Worm (Caenorhabditis elegans) whole organism, L4 larva: Measurements from ENCODE around the gene D1054.8.

ENCODE experiments used
- F44E2.7 ChIP-seq: fragments of 200-800 bp; sonication (Bioruptor generic); IDR thresholded peaks from 2 replicates; pipeline ENCODE4 v2.1.2; 2022; ENCODE audit warnings: missing genetic modification characterization, missing compliant biosample characterization
- T20F7.1 ChIP-seq: fragments of 200-800 bp; sonication (Bioruptor generic); optimal IDR thresholded peaks from 2 replicates; lab custom pipeline; 2018; ENCODE audit warnings: mild to moderate bottlenecking, missing genetic modification characterization, missing compliant biosample characterization
- Y75B8A.6 ChIP-seq: fragments of 200-800 bp; sonication (Bioruptor generic); IDR thresholded peaks from 2 replicates; pipeline ENCODE4 v1.3.6; 2022; ENCODE audit warnings: missing genetic modification reagents, missing genetic modification characterization, missing compliant biosample characterization
- ama-1 ChIP-seq: fragments of 150-350 bp; optimal IDR thresholded peaks from 2 replicates; lab custom pipeline; 2014; ENCODE audit warnings: inconsistent platforms, mixed read lengths
- ceh-20 ChIP-seq: fragments of 200-800 bp; sonication (Bioruptor generic); IDR thresholded peaks from 2 replicates; pipeline ENCODE4 v1.3.6; 2022; ENCODE audit warnings: missing genetic modification reagents, missing genetic modification characterization, missing compliant biosample characterization
- cey-2 ChIP-seq: sonication (generic microtip); optimal IDR thresholded peaks from 3 replicates; lab custom pipeline; 2017; ENCODE audit warnings: missing genetic modification characterization, mild to moderate bottlenecking, missing compliant biosample characterization, antibody characterized with exemption, borderline replicate concordance; ENCODE audit not compliant: insufficient read depth
- daf-16 ChIP-seq, 3 experiments: sonication (generic microtip); optimal IDR thresholded peaks; 2 replicates each; lab custom pipeline; 2016 to 2017; ENCODE audit warnings: missing genetic modification characterization in 3 of 3, missing genetic modification reagents in 3 of 3, mild to moderate bottlenecking in 2 of 3, missing compliant biosample characterization in 2 of 3, missing biosample characterization in 1 of 3, moderate library complexity in 1 of 3
- daf-8 ChIP-seq: fragments of 200-800 bp; sonication (Bioruptor generic); IDR thresholded peaks from 2 replicates; pipeline ENCODE4 v1.3.6; 2022; ENCODE audit warnings: missing genetic modification characterization, missing compliant biosample characterization
- dmd-6 ChIP-seq: fragments of 200-800 bp; sonication (Bioruptor generic); IDR thresholded peaks from 2 replicates; pipeline ENCODE4 v1.3.6; 2022; ENCODE audit warnings: missing genetic modification reagents, missing genetic modification characterization, missing compliant biosample characterization
- dve-1 ChIP-seq: sonication (generic microtip); optimal IDR thresholded peaks from 2 replicates; lab custom pipeline; 2017; ENCODE audit warnings: antibody characterized with exemption, mild to moderate bottlenecking, missing genetic modification characterization, missing compliant biosample characterization; ENCODE audit not compliant: insufficient read depth
- fos-1 ChIP-seq: fragments of 150-350 bp; optimal IDR thresholded peaks from 2 replicates; lab custom pipeline; 2014; ENCODE audit warnings: missing biosample characterization, missing genetic modification characterization
- hlh-11 ChIP-seq: fragments of 200-800 bp; sonication (Bioruptor generic); optimal IDR thresholded peaks from 2 replicates; lab custom pipeline; 2018; ENCODE audit warnings: mild to moderate bottlenecking, missing genetic modification characterization, missing compliant biosample characterization
- hlh-30 ChIP-seq: sonication (generic microtip); optimal IDR thresholded peaks from 2 replicates; lab custom pipeline; 2017; ENCODE audit warnings: antibody characterized with exemption, mild to moderate bottlenecking, missing genetic modification characterization, missing compliant biosample characterization; ENCODE audit not compliant: insufficient read depth
- lin-1 ChIP-seq: fragments of 200-800 bp; sonication (Bioruptor generic); IDR thresholded peaks from 2 replicates; pipeline ENCODE4 v1.3.6; 2022; ENCODE audit warnings: missing genetic modification reagents, missing genetic modification characterization, missing compliant biosample characterization
- lin-13 ChIP-seq: fragments of 150-350 bp; optimal IDR thresholded peaks from 2 replicates; lab custom pipeline; 2014; ENCODE audit warnings: missing biosample characterization, missing genetic modification reagents, missing genetic modification characterization
- lin-38 ChIP-seq: fragments of 200-800 bp; sonication (Bioruptor generic); IDR thresholded peaks from 2 replicates; pipeline ENCODE4 v1.3.6; 2022; ENCODE audit warnings: missing genetic modification reagents, missing genetic modification characterization, missing compliant biosample characterization
- lin-39 ChIP-seq: fragments of 150-350 bp; optimal IDR thresholded peaks from 2 replicates; lab custom pipeline; 2014; ENCODE audit warnings: missing biosample characterization, missing genetic modification reagents, missing genetic modification characterization
- lir-3 ChIP-seq: sonication (generic microtip); optimal IDR thresholded peaks from 2 replicates; lab custom pipeline; 2016; ENCODE audit warnings: mild to moderate bottlenecking, missing genetic modification characterization, missing compliant biosample characterization
- madf-5 ChIP-seq, 2 experiments: fragments of 200-800 bp; sonication (Bioruptor generic); IDR thresholded peaks; 2 replicates each; pipeline ENCODE4 v1.3.6; 2022; ENCODE audit warnings: missing compliant biosample characterization in 2 of 2, missing genetic modification characterization in 2 of 2
- mdl-1 ChIP-seq, 2 experiments: fragments of 150-350 bp in 1 of 2; sonication (generic microtip) in 1 of 2; optimal IDR thresholded peaks; 2 replicates each; lab custom pipeline; 2014 to 2017; ENCODE audit warnings: missing biosample characterization in 2 of 2, missing genetic modification characterization in 2 of 2
- mdt-29 ChIP-seq: fragments of 200-800 bp; sonication (Bioruptor generic); IDR thresholded peaks from 2 replicates; pipeline ENCODE4 v1.3.6; 2022; ENCODE audit warnings: missing genetic modification reagents, missing genetic modification characterization, missing compliant biosample characterization
- mep-1 ChIP-seq: fragments of 150-350 bp; sonication (generic microtip); optimal IDR thresholded peaks from 3 replicates; lab custom pipeline; 2014; ENCODE audit warnings: missing biosample characterization, missing genetic modification characterization
- mxl-3 ChIP-seq: fragments of 200-800 bp; sonication (Bioruptor generic); optimal IDR thresholded peaks from 2 replicates; lab custom pipeline; 2018; ENCODE audit warnings: mild to moderate bottlenecking, missing genetic modification characterization, missing compliant biosample characterization
- nhr-102 ChIP-seq: sonication (generic microtip); optimal IDR thresholded peaks from 2 replicates; lab custom pipeline; 2016; ENCODE audit warnings: mild to moderate bottlenecking, missing genetic modification characterization, moderate library complexity, missing compliant biosample characterization
- nhr-25 ChIP-seq: sonication (generic microtip); optimal IDR thresholded peaks from 2 replicates; lab custom pipeline; 2017; ENCODE audit warnings: missing genetic modification characterization, mild to moderate bottlenecking, missing compliant biosample characterization, antibody characterized with exemption, moderate library complexity, borderline replicate concordance; ENCODE audit not compliant: insufficient read depth
- nhr-28 ChIP-seq: fragments of 150-350 bp; optimal IDR thresholded peaks from 2 replicates; lab custom pipeline; 2014; ENCODE audit warnings: missing biosample characterization, missing genetic modification characterization
- nhr-41 ChIP-seq: fragments of 200-800 bp; sonication (Bioruptor generic); IDR thresholded peaks from 2 replicates; pipeline ENCODE4 v1.3.6; 2022; ENCODE audit warnings: missing genetic modification reagents, missing genetic modification characterization, missing compliant biosample characterization
- nhr-48 ChIP-seq: sonication (generic microtip); optimal IDR thresholded peaks from 2 replicates; lab custom pipeline; 2016; ENCODE audit warnings: mild to moderate bottlenecking, missing genetic modification characterization, missing compliant biosample characterization
- nhr-77 ChIP-seq: fragments of 150-350 bp; optimal IDR thresholded peaks from 2 replicates; lab custom pipeline; 2014; ENCODE audit warnings: missing biosample characterization, missing genetic modification characterization
- php-3 ChIP-seq: fragments of 200-800 bp; sonication (Bioruptor generic); IDR thresholded peaks from 2 replicates; pipeline ENCODE4 v1.3.6; 2022; ENCODE audit warnings: missing genetic modification reagents, missing genetic modification characterization, missing compliant biosample characterization
- pqm-1 ChIP-seq: sonication (generic microtip); optimal IDR thresholded peaks from 2 replicates; lab custom pipeline; 2017; ENCODE audit warnings: missing biosample characterization, missing genetic modification characterization
- rbr-2 ChIP-seq: sonication (generic microtip); optimal IDR thresholded peaks from 2 replicates; lab custom pipeline; 2016; ENCODE audit warnings: missing genotype, missing genetic modification characterization, missing compliant biosample characterization
- saeg-2 ChIP-seq: fragments of 200-800 bp; sonication (Bioruptor generic); IDR thresholded peaks from 2 replicates; pipeline ENCODE4 v1.3.6; 2022; ENCODE audit warnings: missing genetic modification reagents, missing genetic modification characterization, missing compliant biosample characterization
- spr-3 ChIP-seq: fragments of 200-800 bp; sonication (Bioruptor generic); optimal IDR thresholded peaks from 2 replicates; lab custom pipeline; 2018; ENCODE audit warnings: mild to moderate bottlenecking, missing genetic modification characterization, missing compliant biosample characterization
- tra-1 ChIP-seq: fragments of 200-800 bp; sonication (Bioruptor generic); IDR thresholded peaks from 2 replicates; pipeline ENCODE4 v1.3.6; 2022; ENCODE audit warnings: missing genetic modification reagents, missing genetic modification characterization, missing compliant biosample characterization
- zfp-3 ChIP-seq: fragments of 200-800 bp; sonication (Bioruptor generic); conservative IDR thresholded peaks from 2 replicates; pipeline ENCODE4 v1.3.6; 2022; ENCODE audit warnings: missing genetic modification reagents, missing genetic modification characterization, missing compliant biosample characterization
- ztf-11 ChIP-seq: fragments of 150-350 bp; optimal IDR thresholded peaks from 2 replicates; lab custom pipeline; 2014; ENCODE audit warnings: missing biosample characterization, missing genetic modification characterization
- ztf-7 ChIP-seq: fragments of 150-350 bp; optimal IDR thresholded peaks from 2 replicates; lab custom pipeline; 2014; ENCODE audit warnings: missing biosample characterization, missing genetic modification characterization

Gene D1054.8

ce11 chrV:10801154-10801553 is 17.0 kb downstream of the D1054.8 start, which contains the start of gene D1054.18 (continued):
- TF ChIP-seq mdl-1 (tag; optimal IDR thresholded peaks at IDR 0.05; lab: Kevin White, UChicago) = peak in 1 of 2 experiments; percentile 39
- TF ChIP-seq daf-8 (GFP tag; lab: Robert Waterston, UW) = no peak
- no peak for TF ChIP-seq rbr-2
- peak; percentile 85 for TF ChIP-seq nhr-41 (GFP tag; lab: Robert Waterston, UW)
- no peak for TF ChIP-seq Y75B8A.6 (GFP tag; lab: Robert Waterston, UW)
- peak; percentile 67 for TF ChIP-seq dve-1 (tag; lab: Kevin White, UChicago)
- TF ChIP-seq daf-16 (GFP tag; optimal IDR thresholded peaks at IDR 0.05; lab: Kevin White, UChicago) = no peak
- TF ChIP-seq daf-16 (tag; optimal IDR thresholded peaks at IDR 0.05; lab: Kevin White, UChicago) = peak; percentile 89
- no peak for TF ChIP-seq ztf-11 (tag; lab: Kevin White, UChicago)
- no peak for TF ChIP-seq nhr-25 (tag; lab: Kevin White, UChicago)
- TF ChIP-seq nhr-77 (tag; lab: Kevin White, UChicago) = peak; percentile 64
- no peak for TF ChIP-seq ztf-7
- TF ChIP-seq cey-2 (tag; lab: Kevin White, UChicago) = no peak

DNA sequence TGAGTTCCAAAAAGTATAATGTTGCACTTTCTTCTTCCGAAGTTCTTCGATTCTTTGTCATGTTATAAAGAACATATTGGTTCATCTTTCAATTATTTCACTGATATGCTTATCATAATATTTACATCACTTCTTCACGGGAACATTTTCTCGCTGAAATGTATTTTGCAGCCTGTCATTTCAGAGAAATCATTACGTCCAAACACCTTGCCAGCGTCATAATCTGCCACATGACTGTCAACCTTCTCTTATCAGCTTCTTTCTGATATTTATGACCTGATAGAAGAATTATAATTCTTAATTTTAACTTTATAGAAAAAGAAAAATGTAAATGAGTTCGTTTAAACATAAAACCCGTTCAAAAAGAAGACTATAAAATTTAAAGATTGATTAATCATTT is 17.9 kb downstream of the D1054.8 start:
- no peak for TF ChIP-seq madf-5 (GFP tag; IDR thresholded peaks at IDR 0.05; lab: Robert Waterston, UW)
- no peak for TF ChIP-seq lin-38 (GFP tag; lab: Robert Waterston, UW)
- TF ChIP-seq nhr-77 (tag; lab: Kevin White, UChicago) = peak; percentile 70
- peak; percentile 33 for TF ChIP-seq mep-1
- TF ChIP-seq nhr-41 (GFP tag; lab: Robert Waterston, UW) = 0 out of 2 replicates have a peak, but pooled peaks have one; percentile 54
- no peak for TF ChIP-seq lin-13
- peak; percentile 80; the same call in 1 of the 2 replicates for TF ChIP-seq saeg-2
- peak; percentile 83 for TF ChIP-seq nhr-48
- TF ChIP-seq lir-3 (tag; lab: Kevin White, UChicago) = no peak
- TF ChIP-seq rbr-2 = no peak
- TF ChIP-seq daf-16 (GFP tag; optimal IDR thresholded peaks at IDR 0.05; lab: Kevin White, UChicago) = peak in 1 of 2 experiments; percentile 77
- peak; percentile 93 for TF ChIP-seq daf-16 (tag; optimal IDR thresholded peaks at IDR 0.05; lab: Kevin White, UChicago)
- TF ChIP-seq F44E2.7 (GFP tag; lab: Robert Waterston, UW) = no peak
- TF ChIP-seq lin-1 (GFP tag; lab: Robert Waterston, UW) = peak; percentile 90
- TF ChIP-seq hlh-30 (tag; lab: Kevin White, UChicago) = peak; percentile 61
- TF ChIP-seq mxl-3 = no peak
- peak; percentile 96 for TF ChIP-seq php-3 (GFP tag; lab: Robert Waterston, UW)
- no peak for TF ChIP-seq fos-1 (tag; lab: Kevin White, UChicago)
- peak; percentile 96 for TF ChIP-seq dve-1 (tag; lab: Kevin White, UChicago)
- peak; percentile 69; the same call in 1 of the 2 replicates for TF ChIP-seq ceh-20 (GFP tag; lab: Robert Waterston, UW)
- peak; percentile 34 for TF ChIP-seq T20F7.1 (GFP tag; lab: Kevin White, UChicago)
- no peak for TF ChIP-seq ama-1 (lab: Kevin White, UChicago)
- no peak for TF ChIP-seq ztf-11 (tag; lab: Kevin White, UChicago)
- no peak for TF ChIP-seq lin-39 (tag; lab: Kevin White, UChicago)
- no peak for TF ChIP-seq zfp-3 (GFP tag; lab: Robert Waterston, UW)
- peak; percentile 67 for TF ChIP-seq pqm-1 (tag; lab: Kevin White, UChicago)
- peak; percentile 88 for TF ChIP-seq nhr-102
- peak; percentile 99 for TF ChIP-seq dmd-6 (GFP tag; lab: Robert Waterston, UW)
- peak; percentile 82 for TF ChIP-seq nhr-28 (tag; lab: Kevin White, UChicago)
- TF ChIP-seq tra-1 (GFP tag; lab: Robert Waterston, UW) = peak; percentile 95
- peak; percentile 95 for TF ChIP-seq hlh-11 (tag; lab: Kevin White, UChicago)
- 0 out of 2 replicates have a peak, but pooled peaks have one; percentile 31 for TF ChIP-seq mdt-29 (GFP tag; lab: Robert Waterston, UW)
- TF ChIP-seq spr-3 (GFP tag; lab: Kevin White, UChicago) = no peak
- TF ChIP-seq mdl-1 (tag; optimal IDR thresholded peaks at IDR 0.05; lab: Kevin White, UChicago) = peak in 1 of 2 experiments; percentile 49
